Fruit fly (Drosophila melanogaster) whole organism: Measurements from ENCODE around the gene Acox3.

Source experiments
- CG8478 ChIP-seq: fragments of >200 bp; optimal IDR thresholded peaks from 2 replicates; lab custom pipeline; 2018; ENCODE audit warnings: inconsistent platforms
- Dll ChIP-seq: fragments of >200 bp; optimal IDR thresholded peaks from 2 replicates; lab custom pipeline; 2017
- EcR ChIP-seq, 2 experiments: fragments of >200 bp; optimal IDR thresholded peaks; 2 replicates each; lab custom pipeline; 2017; ENCODE audit warnings: missing biosample characterization in 2 of 2, missing genetic modification characterization in 2 of 2, missing genetic modification reagents in 2 of 2
- pan ChIP-seq: fragments of >200 bp; optimal IDR thresholded peaks from 2 replicates; lab custom pipeline; 2017
- psq ChIP-seq: fragments of >200 bp; optimal IDR thresholded peaks from 2 replicates; lab custom pipeline; 2017
- usp ChIP-seq: fragments of >200 bp; optimal IDR thresholded peaks from 2 replicates; lab custom pipeline; 2017; ENCODE audit warnings: missing biosample characterization, missing genetic modification characterization, mixed read lengths

Acox3 gene

DNA sequence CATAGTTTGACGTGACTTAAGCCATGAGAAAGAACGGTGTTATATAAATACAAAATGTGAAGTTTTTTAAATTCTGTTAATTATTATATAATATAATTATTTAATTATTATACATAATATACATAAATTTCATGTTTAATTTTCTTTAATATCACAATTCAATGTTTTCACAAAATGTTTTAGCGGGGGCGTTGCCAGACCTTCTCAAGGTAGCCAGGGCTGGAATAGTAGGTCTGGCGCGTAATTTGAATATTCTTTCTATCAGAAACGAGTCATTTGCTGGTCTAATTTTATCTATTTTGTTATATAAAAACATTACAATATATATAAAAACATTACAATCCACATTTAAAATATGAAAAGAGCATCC, at the start of gene Acox3:
Gene Acox3, minus strand, starts transcription at position 70 of the 370 bp plus-strand sequence.
- no peak for TF ChIP-seq pan (lab: Kevin White, UChicago)
- no peak for TF ChIP-seq Dll (lab: Kevin White, UChicago)
- TF ChIP-seq EcR (GFP tag; optimal IDR thresholded peaks at IDR 0.05; lab: Kevin White, UChicago), result no peak

DNA sequence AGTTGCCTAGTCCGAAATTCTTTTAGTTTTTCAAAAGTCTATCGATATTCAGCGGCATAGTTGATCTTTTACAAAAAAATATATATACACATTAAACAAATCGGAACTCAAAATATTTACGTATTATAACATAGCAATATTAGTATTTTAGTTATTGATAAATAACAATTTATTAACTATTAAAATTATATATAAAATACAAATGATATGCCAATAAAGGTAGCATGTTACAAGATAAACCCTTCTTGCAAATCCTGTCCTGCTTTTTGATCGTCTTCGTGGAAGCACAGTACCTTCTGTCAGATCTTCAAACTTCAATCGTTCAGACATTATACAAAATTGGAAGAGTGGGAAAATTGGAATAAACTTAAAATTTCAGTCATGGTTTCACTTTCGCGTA, 48.5 kb upstream of the Acox3 start, which contains the start of gene CG9550:
Gene CG9550, plus strand, starts transcription at position 301 of the 400 bp plus-strand sequence.
- no peak for TF ChIP-seq psq (lab: Kevin White, UChicago)
- TF ChIP-seq usp (GFP tag; lab: Kevin White, UChicago), result no peak
- TF ChIP-seq CG8478, result no peak

DNA sequence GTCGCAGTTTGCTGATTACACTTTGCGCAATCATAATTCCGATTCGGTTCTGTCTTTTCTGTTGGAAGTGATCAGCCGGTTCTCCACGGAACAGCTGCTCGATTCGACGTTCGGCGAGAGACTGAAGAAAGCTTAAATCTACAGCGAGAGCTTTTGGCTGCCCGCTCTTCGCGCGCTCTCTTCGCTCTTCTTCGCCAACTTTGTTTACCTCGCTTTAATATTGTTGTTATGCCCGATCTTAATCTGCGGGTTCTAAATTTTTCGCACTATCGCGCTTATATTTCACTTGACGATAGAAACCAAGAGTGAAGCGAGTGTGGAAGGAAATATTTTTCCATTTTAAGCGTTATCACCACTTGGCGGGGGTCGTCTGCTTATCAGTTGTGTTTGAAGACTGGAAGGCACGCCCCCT, 46.2 kb upstream of the Acox3 start, which contains the start of gene CG9547:
Gene CG9547, minus strand, starts transcription at position 128 of the 412 bp plus-strand sequence.
- TF ChIP-seq pan (lab: Kevin White, UChicago) (no peak), CG8478 (no peak)

DNA sequence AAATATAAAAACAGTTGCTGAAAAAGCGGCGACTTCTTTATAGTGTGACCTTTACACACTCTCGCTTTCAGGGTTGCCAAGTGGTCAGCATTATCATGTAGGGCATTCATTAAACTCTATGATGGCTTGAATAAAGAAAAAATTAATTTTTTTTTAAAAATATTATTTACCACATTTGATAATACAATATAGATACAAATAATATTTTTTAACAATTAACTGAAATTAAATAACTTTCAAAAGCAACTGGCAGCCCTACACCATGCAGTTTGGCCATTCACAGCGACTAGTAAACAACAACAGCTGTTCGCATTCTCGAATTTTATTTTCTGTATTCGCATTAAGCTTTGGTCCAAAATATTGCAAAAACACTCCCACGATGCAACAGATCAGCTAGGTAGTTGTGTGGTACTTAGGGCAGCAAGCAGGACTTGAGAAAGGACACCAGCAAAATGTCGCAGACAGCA, 42.6 kb upstream of the Acox3 start, which contains the start of the genes Phf5a and CG31638:
Gene Phf5a, minus strand, starts transcription at position 61 of the 467 bp plus-strand sequence.
Gene CG31638, plus strand, starts transcription at position 279 of the 467 bp plus-strand sequence.
- no peak for TF ChIP-seq CG8478
- no peak for TF ChIP-seq Dll (lab: Kevin White, UChicago)
- no peak for TF ChIP-seq psq (lab: Kevin White, UChicago)
- TF ChIP-seq pan (lab: Kevin White, UChicago), result no peak

DNA sequence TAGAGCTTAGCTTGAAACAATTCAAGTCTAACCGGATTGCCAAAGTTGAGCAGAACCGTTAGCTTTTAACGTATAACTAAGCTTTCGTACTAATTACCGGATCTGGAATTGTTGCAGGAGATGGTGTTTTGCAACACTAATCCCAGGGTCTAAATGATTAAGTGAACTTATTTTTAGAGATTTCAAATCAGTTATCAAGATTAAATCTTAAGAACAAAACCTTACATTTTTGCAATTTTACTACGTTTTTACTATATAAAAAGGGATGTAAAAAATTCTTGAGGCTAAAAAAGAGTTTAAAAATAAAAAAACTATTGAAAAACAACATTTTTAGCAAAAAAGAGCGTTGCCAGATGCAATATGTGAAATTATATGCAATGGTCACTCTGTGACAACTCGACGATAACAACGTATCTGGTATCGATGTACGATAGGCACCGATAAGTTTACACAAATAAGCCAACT, 40.5 kb upstream of the Acox3 start, which contains the start of the genes KFase and epsilonCOP:
Gene KFase, minus strand, starts transcription at position 81 of the 465 bp plus-strand sequence.
Gene epsilonCOP, plus strand, starts transcription at position 415 of the 465 bp plus-strand sequence.
- no peak for TF ChIP-seq pan (lab: Kevin White, UChicago)
- no peak for TF ChIP-seq usp (GFP tag; lab: Kevin White, UChicago)
- no peak for TF ChIP-seq Dll (lab: Kevin White, UChicago)
- no peak for TF ChIP-seq psq (lab: Kevin White, UChicago)
- no peak for TF ChIP-seq CG8478
- TF ChIP-seq EcR (GFP tag; optimal IDR thresholded peaks at IDR 0.05; lab: Kevin White, UChicago), result no peak

DNA sequence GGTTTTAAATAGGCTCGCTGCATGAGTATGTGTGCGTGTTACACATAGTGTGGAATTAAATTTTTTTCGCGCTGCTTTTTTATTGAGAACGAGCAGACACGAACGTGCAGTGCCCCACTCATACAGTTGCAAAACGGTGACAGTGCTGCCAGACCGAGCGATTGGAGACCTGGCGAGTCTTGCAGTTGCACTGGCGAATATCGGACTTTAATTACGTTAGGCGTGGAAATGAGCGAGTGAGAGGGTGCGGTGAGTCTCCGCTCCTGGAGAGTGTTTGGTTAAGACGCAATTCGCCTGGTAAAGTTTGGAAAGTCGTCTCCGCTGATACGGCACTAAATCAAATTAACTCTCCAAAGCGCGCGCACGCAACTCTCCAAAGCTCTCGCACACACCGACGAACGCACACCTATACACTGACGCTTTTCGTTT, 33.1 kb upstream of the Acox3 start:
- no peak for TF ChIP-seq pan (lab: Kevin White, UChicago)
- TF ChIP-seq usp (GFP tag; lab: Kevin White, UChicago), result no peak
- no peak for TF ChIP-seq Dll (lab: Kevin White, UChicago)
- no peak for TF ChIP-seq CG8478
- TF ChIP-seq EcR (GFP tag; optimal IDR thresholded peaks at IDR 0.05; lab: Kevin White, UChicago), result no peak
- TF ChIP-seq psq (lab: Kevin White, UChicago), result no peak

DNA sequence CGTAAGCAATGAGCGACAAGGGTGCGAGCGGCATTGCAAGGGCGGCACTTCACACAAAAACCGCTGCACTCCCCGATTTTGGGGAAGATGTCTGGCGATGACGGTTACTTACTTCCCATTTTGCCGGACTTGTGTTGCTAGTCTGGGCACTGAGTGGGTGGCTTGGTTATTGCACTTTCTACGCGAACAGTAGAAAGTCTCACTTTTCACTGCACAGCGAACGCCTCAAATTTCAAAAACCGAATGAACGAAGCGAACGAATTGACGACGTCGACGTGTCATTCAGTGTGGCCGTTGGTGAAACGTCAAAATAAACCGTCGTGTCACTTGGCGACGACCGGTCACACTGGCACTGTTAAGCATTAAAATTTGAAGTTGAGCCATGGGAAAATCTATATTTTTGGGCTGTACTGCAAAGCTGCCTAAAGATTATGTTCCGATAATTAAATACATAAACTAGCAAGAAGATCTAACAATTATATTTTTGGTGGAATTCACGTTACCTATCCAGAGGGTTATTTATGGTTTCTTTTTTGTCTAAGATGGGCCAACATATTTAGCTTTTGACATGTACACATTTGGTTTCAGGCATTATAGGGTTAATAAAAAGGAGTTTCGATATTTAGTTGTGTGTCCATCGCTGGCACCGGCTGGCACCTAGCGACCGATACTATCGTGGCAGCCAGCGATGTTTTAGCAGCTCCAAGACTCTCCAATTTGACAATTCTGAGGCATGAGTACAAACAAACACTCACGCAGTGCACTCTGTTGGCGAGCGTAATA, 32.2 kb upstream of the Acox3 start, which contains the start of the genes Sec61alpha and Daxx:
Gene Sec61alpha, minus strand, starts transcription at position 364 of the 783 bp plus-strand sequence.
Gene Daxx, plus strand, starts transcription at position 718 of the 783 bp plus-strand sequence.
- TF ChIP-seq Dll (lab: Kevin White, UChicago) (no peak), usp (GFP tag; lab: Kevin White, UChicago) (no peak), psq (lab: Kevin White, UChicago) (no peak), pan (lab: Kevin White, UChicago) (no peak)

DNA sequence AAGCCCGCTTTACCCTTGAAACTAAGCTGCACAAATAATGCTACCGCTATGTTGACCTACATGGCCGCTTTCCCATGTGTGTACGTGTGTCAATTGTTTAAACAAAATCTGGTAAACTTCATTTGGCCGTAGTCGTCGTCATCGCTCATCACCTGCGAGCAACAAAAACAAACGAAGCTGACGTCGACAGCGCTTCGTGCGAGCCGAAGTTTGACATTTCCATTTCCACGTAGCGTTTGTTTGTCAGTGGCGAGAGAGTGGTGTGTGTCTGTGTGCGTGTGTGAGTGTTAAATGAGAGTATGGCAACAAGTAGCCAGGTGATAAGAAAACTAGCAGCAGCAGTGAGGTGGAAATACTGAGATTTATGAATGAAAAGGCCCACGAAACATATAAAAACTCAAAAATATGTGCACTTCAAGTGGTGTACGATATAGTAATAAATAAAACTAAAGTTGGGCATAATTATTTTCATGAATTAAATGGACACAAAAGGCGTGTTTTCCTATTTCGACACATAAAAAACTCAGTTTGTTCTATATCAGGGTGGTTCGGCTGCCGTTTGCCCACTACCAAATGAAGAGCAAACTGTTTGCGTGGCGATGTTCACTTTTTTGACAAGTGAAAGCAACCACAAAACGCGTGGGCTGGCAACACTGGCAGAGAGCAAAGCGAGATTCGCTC, 31.2 kb upstream of the Acox3 start:
- TF ChIP-seq Dll (lab: Kevin White, UChicago) (no peak), usp (GFP tag; lab: Kevin White, UChicago) (no peak), pan (lab: Kevin White, UChicago) (no peak), psq (lab: Kevin White, UChicago) (no peak), CG8478 (no peak)

DNA sequence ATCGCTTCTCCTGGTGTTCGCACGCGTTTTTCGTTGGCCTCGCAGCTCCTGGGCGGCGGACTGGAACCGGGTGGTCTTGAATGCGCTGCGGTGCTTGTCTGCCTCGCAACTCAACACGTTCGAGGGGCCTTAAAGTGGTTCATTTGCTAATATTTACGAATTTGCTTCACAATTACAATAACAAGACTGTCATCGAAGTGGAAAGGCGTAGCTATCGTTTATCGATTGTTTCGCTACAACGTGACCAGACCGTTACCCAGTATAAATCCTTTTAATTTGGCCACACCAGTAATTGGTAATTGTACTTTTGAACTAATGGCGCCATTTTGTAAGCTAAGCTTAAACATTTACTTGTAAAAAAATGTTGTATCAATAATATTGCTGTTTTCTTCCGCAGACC, 28.6 kb upstream of the Acox3 start, which contains the start of gene CG9536:
Gene CG9536, minus strand, starts transcription at position 223 of the 400 bp plus-strand sequence.
- TF ChIP-seq Dll (lab: Kevin White, UChicago) (no peak), usp (GFP tag; lab: Kevin White, UChicago) (no peak), EcR (GFP tag; optimal IDR thresholded peaks at IDR 0.05; lab: Kevin White, UChicago) (no peak), pan (lab: Kevin White, UChicago) (no peak), psq (lab: Kevin White, UChicago) (no peak), CG8478 (no peak)

DNA sequence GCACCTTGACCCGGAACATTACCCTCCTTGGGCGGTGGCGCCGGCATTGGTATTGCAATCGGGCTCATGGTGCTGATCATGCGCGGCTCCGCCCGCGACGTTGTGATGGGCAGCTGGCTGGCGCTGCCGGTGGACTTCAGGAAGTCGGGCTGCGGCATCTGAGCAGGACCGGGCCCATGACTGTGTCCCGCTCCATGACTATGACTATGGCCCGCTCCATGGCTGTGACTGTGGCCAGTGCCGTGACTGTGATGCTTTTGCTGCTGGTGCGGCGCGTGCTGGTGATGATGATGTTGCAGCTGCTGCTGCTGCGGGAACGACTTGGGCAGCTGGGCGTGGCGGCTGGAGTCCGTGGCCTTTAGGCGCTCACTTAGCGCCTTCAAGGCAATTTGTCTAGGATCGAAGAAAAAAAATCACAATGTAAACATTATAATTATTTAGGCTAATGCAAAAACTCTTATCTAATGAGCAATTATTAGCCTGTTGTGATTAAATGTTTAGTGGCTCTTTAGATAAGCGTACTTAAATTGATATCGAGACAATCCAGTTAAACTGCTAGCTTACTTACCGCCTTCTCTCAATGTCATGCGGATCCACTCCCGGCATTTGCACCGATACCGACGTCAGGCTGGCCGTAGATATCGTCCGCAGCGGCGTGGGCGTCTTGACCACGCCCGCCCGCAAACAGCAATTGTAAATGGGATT, 26.8 kb upstream of the Acox3 start:
- TF ChIP-seq psq (lab: Kevin White, UChicago), result no peak
- no peak for TF ChIP-seq CG8478
- TF ChIP-seq usp (GFP tag; lab: Kevin White, UChicago), result no peak
- no peak for TF ChIP-seq EcR (GFP tag; optimal IDR thresholded peaks at IDR 0.05; lab: Kevin White, UChicago)
- TF ChIP-seq pan (lab: Kevin White, UChicago), result no peak
- no peak for TF ChIP-seq Dll (lab: Kevin White, UChicago)

DNA sequence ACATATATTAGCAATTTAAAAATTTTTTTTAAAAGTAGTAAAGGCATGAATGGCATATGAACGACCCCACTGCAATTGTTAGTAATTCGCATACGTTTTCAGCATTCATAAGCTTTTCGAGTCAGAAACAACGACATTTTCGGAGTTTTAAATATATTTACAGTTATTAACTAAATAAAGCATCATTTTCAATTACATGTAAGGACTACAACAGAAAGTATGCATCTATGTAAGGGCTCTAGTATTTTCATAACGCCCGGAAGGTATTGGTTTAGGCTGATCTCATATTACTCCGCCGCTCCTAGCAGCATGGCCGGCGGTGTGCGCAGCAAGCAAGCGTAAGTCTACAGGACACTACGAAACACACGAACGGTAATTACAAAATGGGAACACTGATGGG, 26.1 kb upstream of the Acox3 start:
- TF ChIP-seq usp (GFP tag; lab: Kevin White, UChicago) (no peak), psq (lab: Kevin White, UChicago) (no peak), Dll (lab: Kevin White, UChicago) (no peak), EcR (GFP tag; optimal IDR thresholded peaks at IDR 0.05; lab: Kevin White, UChicago) (no peak), pan (lab: Kevin White, UChicago) (no peak), CG8478 (no peak)
